Fruit fly (Drosophila melanogaster): ENCODE measurements around the gene CG34283.

Gene CG34283

DNA sequence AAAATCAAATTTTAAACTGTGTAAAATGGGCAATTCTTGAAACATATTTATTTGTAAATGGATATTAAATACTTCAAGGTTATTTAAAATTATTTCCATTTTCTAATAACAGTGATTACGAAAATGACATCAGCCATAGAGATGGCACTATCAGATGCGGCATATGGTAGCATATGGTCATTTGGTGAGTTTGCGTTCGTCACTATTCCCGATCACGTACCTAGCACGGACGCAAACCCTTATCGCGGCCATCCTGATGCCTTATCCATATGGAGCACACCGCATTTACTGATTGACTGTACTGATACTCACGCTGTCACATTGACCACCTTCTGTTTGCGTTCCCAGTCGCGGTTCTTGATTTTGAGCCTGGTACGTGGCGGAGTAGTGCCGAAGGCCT lies 15.7 kb upstream of the CG34283 start:
- no peak for TF ChIP-seq CG17801 (GFP tag; optimal IDR thresholded peaks at IDR 0.05; ENCODE audit: partially characterized antibody)

dm6 chr3R:18733580-18733979 lies 11.2 kb upstream of the CG34283 start:
- TF ChIP-seq CG17801 (GFP tag; optimal IDR thresholded peaks at IDR 0.05; ENCODE audit: partially characterized antibody) = no peak

dm6 chr3R:18732381-18732780 lies 10.0 kb upstream of the CG34283 start, which contains the start of gene CG14302:
Gene CG14302, plus strand, starts transcription at chr3R:18732681.
- no peak for TF ChIP-seq CG17801 (GFP tag; optimal IDR thresholded peaks at IDR 0.05; ENCODE audit: partially characterized antibody)

DNA sequence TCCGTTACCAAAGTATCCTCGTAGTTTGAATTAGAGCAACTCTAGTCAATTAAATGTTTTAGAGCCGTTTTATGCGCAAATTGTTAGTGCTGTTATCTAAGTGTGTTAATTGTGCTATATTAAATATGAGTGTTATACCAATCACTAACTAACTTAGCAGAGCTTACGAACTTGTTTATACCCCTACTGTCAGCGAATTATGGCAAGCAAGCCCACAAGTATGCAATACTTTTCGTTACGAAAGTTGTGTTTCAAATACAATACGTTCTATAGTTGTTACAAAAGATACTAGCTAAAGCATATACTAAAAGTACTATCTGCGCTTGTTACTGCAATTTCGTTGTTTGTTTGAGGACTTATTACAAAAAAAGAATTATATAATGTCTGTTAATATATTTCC lies 8.9 kb upstream of the CG34283 start:
- TF ChIP-seq CG17801 (GFP tag; optimal IDR thresholded peaks at IDR 0.05; ENCODE audit: partially characterized antibody) = no peak

dm6 chr3R:18728368-18728767 lies 6.0 kb upstream of the CG34283 start, which contains the start of gene CG7715:
Gene CG7715, minus strand, starts transcription at chr3R:18728468.
- no peak for TF ChIP-seq CG17801 (GFP tag; optimal IDR thresholded peaks at IDR 0.05; ENCODE audit: partially characterized antibody)

DNA sequence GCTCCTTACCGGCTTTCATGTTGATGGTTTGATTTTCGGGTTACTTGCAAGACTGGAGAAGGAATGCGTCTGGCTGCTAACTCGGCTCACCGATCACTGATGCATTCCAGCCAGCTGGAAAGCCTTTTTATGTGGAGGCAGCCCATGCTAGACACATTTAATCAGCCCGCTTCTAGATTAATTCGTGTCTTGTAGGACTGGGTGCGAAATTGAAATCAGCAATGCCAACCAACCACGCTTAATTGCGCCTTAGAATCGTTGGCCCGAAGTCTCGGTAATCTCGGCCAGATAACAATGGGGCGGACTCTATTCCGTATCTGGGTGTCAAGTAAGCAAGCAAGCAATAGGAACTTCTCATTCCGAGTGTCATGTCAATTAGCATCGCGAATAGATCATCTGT lies 3.9 kb upstream of the CG34283 start, which contains the start of gene CG7714:
Gene CG7714, minus strand, starts transcription at position 101 of the 400 bp plus-strand sequence.
- no peak for TF ChIP-seq CG17801 (GFP tag; optimal IDR thresholded peaks at IDR 0.05; ENCODE audit: partially characterized antibody)

DNA sequence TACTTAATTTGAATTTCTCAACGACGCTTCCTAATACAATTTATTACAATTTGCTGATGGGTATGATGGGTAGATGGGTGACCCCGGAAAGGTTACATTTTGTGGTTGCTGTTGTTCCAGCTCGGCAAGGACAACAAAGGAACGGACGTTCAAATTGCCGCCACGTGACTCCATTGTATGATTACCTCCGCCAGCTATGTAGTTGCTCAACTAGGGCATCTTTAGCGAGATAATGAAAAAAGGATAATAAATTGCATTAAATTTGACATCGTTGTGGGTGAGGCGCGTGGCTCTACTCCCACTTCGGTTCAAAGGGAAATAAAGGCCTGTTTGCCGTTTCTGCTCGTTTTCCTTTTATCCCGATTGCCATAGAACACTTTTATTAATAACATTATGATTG lies 1.0 kb downstream of the CG34283 start:
- TF ChIP-seq CG17801 (GFP tag; optimal IDR thresholded peaks at IDR 0.05; ENCODE audit: partially characterized antibody) = no peak

dm6 chr3R:18719767-18720341 lies 2.5 kb downstream of the CG34283 start:
- TF ChIP-seq CG17801 (GFP tag; optimal IDR thresholded peaks at IDR 0.05; ENCODE audit: partially characterized antibody) = no peak

DNA sequence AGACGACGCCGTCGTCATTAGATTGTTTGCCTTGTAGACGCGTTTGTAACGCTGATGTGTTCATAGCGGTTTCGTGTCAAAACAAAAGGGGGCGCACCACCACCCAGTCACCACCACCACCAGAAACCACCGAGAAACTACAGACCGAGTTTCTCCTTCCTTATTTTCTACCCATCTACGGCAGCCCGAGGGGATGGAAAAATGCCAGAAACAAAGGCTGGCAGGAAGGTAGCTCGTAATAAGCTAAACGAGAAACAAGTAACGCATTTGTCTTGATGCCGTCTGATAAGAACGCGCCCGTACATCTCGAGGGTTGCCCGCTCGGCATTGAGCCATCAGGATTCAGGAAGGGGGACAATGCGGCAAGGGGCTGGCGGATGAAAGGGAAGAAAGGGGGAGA lies 14.9 kb downstream of the CG34283 start:
- no peak for TF ChIP-seq CG17801 (GFP tag; optimal IDR thresholded peaks at IDR 0.05; ENCODE audit: partially characterized antibody)

dm6 chr3R:18706289-18706688 lies 16.1 kb downstream of the CG34283 start:
- no peak for TF ChIP-seq CG17801 (GFP tag; optimal IDR thresholded peaks at IDR 0.05; ENCODE audit: partially characterized antibody)

DNA sequence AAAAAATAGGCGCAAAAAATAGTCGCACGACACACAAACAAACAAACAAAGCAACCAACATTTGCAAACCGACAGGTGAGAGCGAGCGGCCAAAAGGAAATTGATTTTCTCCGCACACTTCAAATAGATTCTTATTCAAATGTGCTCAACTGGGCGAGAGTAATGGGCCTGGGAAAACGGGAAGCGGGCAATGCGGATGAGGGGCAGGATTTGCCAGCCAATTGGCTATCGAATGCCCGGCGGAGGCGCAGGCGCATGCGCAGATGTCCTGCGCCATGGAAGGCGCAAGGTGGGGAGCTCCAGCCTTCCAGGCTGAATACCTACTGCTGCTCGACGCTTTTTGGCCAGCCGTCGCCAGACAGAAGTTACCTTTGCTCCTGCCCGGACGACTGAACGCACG lies 17.2 kb downstream of the CG34283 start, which contains the start of the genes ChAT and VAChT:
Gene ChAT, plus strand, starts transcription at position 352 of the 400 bp plus-strand sequence.
Gene VAChT, plus strand, starts transcription at position 352 of the 400 bp plus-strand sequence.
- no peak for TF ChIP-seq CG17801 (GFP tag; optimal IDR thresholded peaks at IDR 0.05; ENCODE audit: partially characterized antibody)

DNA sequence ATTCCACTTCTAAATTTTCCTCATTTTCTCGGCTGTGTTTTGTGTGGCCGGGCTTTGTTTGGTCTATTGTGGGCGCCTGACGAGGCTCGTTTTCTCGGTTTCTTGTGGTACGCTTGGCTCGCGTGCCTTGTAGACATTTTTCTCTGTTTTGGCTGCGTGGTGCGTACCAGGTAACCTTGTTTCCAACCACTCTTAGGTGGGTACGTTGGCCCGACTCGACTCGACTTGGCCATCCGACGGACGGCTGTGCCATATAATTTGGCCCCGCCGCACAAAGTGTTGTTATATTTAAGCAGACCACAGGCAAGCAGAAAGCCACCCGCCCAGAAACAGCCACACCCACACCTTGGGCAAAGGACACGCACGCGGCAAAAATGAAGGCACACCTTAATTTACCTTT lies 18.9 kb downstream of the CG34283 start:
- no peak for TF ChIP-seq CG17801 (GFP tag; optimal IDR thresholded peaks at IDR 0.05; ENCODE audit: partially characterized antibody)

DNA sequence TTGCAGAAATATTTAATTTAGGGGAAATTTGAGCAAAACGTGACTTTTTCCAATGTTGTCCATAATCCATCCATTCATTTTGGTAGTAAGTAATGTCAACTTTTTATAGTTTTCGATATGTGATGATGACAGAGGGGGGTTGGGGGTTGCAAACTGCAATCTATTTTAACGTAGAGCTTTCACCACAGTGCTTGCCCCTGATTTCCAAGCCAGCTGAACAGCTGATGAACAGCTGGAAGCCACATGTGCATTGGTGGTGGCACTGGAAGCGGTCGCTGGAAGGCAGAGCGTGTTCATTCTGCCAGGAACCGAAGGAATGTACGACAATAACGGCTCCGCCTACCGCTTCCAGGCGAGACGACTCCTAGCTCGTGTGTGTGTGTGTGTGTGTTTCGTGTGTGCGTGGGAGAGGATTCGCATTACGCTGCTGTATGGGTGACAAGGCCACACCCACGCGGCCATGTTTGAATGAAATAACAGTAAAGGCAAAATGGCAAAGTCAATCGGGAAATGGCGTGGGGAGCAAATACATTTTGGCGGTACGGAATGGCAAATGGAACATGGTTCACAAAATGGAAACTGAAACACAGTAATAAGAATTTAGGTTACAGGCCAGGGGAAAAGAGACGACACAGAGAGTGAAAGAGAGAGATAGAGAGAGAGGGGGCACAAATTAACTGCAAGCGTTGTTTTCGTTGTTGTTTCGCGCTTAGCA lies 23.4 kb downstream of the CG34283 start:
- no peak for TF ChIP-seq CG17801 (GFP tag; optimal IDR thresholded peaks at IDR 0.05; ENCODE audit: partially characterized antibody)

dm6 chr3R:18694952-18695351 lies 27.4 kb downstream of the CG34283 start, which contains the start of gene CG34282:
Gene CG34282, plus strand, starts transcription at chr3R:18695252.
- TF ChIP-seq CG17801 (GFP tag; optimal IDR thresholded peaks at IDR 0.05; ENCODE audit: partially characterized antibody) = no peak

DNA sequence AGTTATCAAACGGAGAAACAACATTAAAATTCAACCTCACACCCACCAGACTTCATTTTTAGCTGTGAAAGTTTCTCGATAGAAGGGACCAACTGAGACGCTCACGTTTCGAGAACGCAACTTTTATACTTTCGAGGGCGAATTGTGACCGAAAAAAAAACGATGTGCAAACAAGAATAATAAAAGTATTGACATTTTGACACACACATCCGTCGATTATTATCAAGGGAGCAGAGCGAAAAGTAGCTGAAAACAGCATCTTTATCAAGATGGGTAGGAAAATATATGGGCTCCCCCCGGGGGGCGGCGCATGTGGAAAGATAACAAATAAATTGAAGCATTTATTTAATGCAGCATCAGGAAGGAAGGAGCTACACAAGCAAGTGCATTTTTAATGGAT lies 28.8 kb downstream of the CG34283 start, which contains the start of gene CG14300:
Gene CG14300, minus strand, starts transcription at position 101 of the 400 bp plus-strand sequence.
- TF ChIP-seq CG17801 (GFP tag; optimal IDR thresholded peaks at IDR 0.05; ENCODE audit: partially characterized antibody) = no peak

DNA sequence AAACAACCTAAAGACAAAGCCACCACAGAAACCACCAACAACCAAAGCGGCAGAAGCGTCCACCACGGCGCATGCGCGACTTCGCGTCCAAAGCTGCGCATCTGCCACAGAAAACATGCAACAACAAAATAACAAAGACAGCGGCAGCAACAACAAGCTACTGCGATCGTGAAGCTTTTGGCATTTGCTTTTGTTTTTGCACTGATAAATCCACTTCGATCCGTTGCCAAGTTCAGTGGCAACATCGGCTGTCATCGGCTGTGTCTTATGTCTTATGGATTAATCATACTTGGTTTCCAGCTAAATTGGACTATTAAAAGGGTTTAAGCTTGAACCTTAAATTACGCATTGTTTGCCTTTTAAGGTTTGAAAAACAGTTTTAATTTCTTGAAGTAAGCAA lies 29.8 kb downstream of the CG34283 start, which contains the start of gene Muc91C:
Gene Muc91C, minus strand, starts transcription at position 101 of the 400 bp plus-strand sequence.
- no peak for TF ChIP-seq CG17801 (GFP tag; optimal IDR thresholded peaks at IDR 0.05; ENCODE audit: partially characterized antibody)
